Fruit fly (Drosophila melanogaster): ENCODE data around the gene CG10646.

CG10646 gene

DNA sequence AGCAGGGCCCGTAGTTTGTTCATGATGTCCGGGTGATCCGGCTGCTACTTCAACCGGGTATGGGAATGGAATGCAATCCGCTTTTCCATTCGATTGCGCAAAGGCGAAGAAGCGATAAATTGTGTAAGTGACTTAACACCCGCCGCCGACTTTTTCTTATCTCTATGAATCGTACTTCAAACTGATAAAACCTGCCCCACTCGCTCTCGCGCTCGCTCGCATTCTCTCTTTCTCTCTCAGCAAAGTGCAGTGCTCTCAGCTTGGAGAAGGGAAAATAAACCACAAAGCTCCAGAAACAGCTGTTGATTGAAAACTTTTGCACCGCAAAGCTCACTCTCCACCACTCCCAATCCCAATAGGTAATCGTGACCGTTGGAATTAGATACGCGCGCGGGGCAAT, 13.7 kb downstream of the CG10646 start (continued):
- TF ChIP-seq CG4707 (GFP tag; optimal IDR thresholded peaks at IDR 0.05) (no peak), CG17912 (GFP tag; optimal IDR thresholded peaks at IDR 0.05) (no peak), Trl (optimal IDR thresholded peaks at IDR 0.05) (peak; percentile 91 to 92), Trl (GFP tag; optimal IDR thresholded peaks at IDR 0.05) (no peak), pzg (GFP tag; optimal IDR thresholded peaks at IDR 0.05) (no peak), da (GFP tag; optimal IDR thresholded peaks at IDR 0.05) (no peak), CG34224 (GFP tag; IDR thresholded peaks at IDR 0.05; ENCODE audit: partially characterized antibody) (peak; percentile 42; the same call in 1 of the 3 replicates), Asciz (GFP tag; optimal IDR thresholded peaks at IDR 0.05) (no peak), Drgx (GFP tag; IDR thresholded peaks at IDR 0.05) (no peak), zen2 (GFP tag; IDR thresholded peaks at IDR 0.05; ENCODE audit: partially characterized antibody) (peak; percentile 61; the same call in 2 of the 3 replicates), Blimp-1 (GFP tag; optimal IDR thresholded peaks at IDR 0.05) (no peak), CG7271 (tag; optimal IDR thresholded peaks at IDR 0.05) (no peak), sqz (GFP tag; optimal IDR thresholded peaks at IDR 0.05) (no peak), Hmx (GFP tag; optimal IDR thresholded peaks at IDR 0.05) (no peak), Dek (tag; optimal IDR thresholded peaks at IDR 0.05) (no peak), fd64A (GFP tag; optimal IDR thresholded peaks at IDR 0.05) (no peak), chif (GFP tag; optimal IDR thresholded peaks at IDR 0.05) (no peak), CG6791 (GFP tag; IDR thresholded peaks at IDR 0.05; ENCODE audit: partially characterized antibody) (no peak), YL-1 (GFP tag; optimal IDR thresholded peaks at IDR 0.05) (no peak), unpg (GFP tag; optimal IDR thresholded peaks at IDR 0.05) (no peak), BtbVII (GFP tag; optimal IDR thresholded peaks at IDR 0.05) (no peak), lbe (GFP tag; optimal IDR thresholded peaks at IDR 0.05) (peak; percentile 69), h (optimal IDR thresholded peaks at IDR 0.05) (no peak), NFAT (GFP tag; IDR thresholded peaks at IDR 0.05) (no peak), ara (GFP tag; IDR thresholded peaks at IDR 0.05) (no peak), CG5180 (GFP tag; optimal IDR thresholded peaks at IDR 0.05) (no peak), CG6175 (GFP tag; IDR thresholded peaks at IDR 0.05) (0 out of 3 replicates have a peak, but pooled peaks have one; percentile 17), Usf (GFP tag; optimal IDR thresholded peaks at IDR 0.05) (no peak), CG16863 (GFP tag; optimal IDR thresholded peaks at IDR 0.05) (no peak), CG12942 (GFP tag; optimal IDR thresholded peaks at IDR 0.05) (no peak), pb (GFP tag; optimal IDR thresholded peaks at IDR 0.05) (no peak), jumu (GFP tag; optimal IDR thresholded peaks at IDR 0.05) (no peak), grn (GFP tag; optimal IDR thresholded peaks at IDR 0.05) (peak; percentile 78), bab2 (GFP tag; optimal IDR thresholded peaks at IDR 0.05) (no peak), chinmo (GFP tag; IDR thresholded peaks at IDR 0.05; ENCODE audit: partially characterized antibody) (peak; percentile 79; the same call in 3 of the 4 replicates), CG34422 (GFP tag; IDR thresholded peaks at IDR 0.05) (no peak), eyg (GFP tag; optimal IDR thresholded peaks at IDR 0.05) (no peak), croc (GFP tag; conservative IDR thresholded peaks at IDR 0.05) (no peak), CG6765 (GFP tag; optimal IDR thresholded peaks at IDR 0.05) (peak; percentile 21), CG3281 (GFP tag; optimal IDR thresholded peaks at IDR 0.05) (no peak), shn (GFP tag; optimal IDR thresholded peaks at IDR 0.05) (no peak), lov (optimal IDR thresholded peaks at IDR 0.05) (no peak), lov (GFP tag; IDR thresholded peaks at IDR 0.05) (no peak), maf-S (GFP tag; optimal IDR thresholded peaks at IDR 0.05) (no peak), hbn (GFP tag; IDR thresholded peaks at IDR 0.05; ENCODE audit: partially characterized antibody) (peak; percentile 28; the same call in 1 of the 2 replicates), crp (GFP tag; optimal IDR thresholded peaks at IDR 0.05) (peak in 1 of 2 experiments; percentile 63), abd-A (tag; optimal IDR thresholded peaks at IDR 0.05) (no peak), CG18599 (GFP tag; optimal IDR thresholded peaks at IDR 0.05) (no peak), sens (GFP tag) (no peak), seq (GFP tag; IDR thresholded peaks at IDR 0.05) (no peak), sens-2 (GFP tag; IDR thresholded peaks at IDR 0.05) (no peak), CG4424 (GFP tag; optimal IDR thresholded peaks at IDR 0.05) (no peak)
